Worm (Caenorhabditis elegans) whole organism, late embryonic: ENCODE data around the gene T16G12.4.

ENCODE experiments used
- C08G9.2 ChIP-seq: sonication (generic microtip); optimal IDR thresholded peaks from 2 replicates; lab custom pipeline; 2016; ENCODE audit warnings: mild to moderate bottlenecking, missing genetic modification characterization, moderate library complexity, missing compliant biosample characterization
- C38D4.7 ChIP-seq: fragments of 200-800 bp; sonication (Bioruptor generic); optimal IDR thresholded peaks from 2 replicates; lab custom pipeline; 2018; ENCODE audit warnings: mild to moderate bottlenecking, missing genetic modification characterization, moderate library complexity, missing compliant biosample characterization
- F13H6.1 ChIP-seq: sonication (generic microtip); optimal IDR thresholded peaks from 2 replicates; lab custom pipeline; 2016; ENCODE audit warnings: missing genetic modification characterization, missing compliant biosample characterization
- K02D7.2 ChIP-seq: sonication (generic microtip); optimal IDR thresholded peaks from 2 replicates; lab custom pipeline; 2017; ENCODE audit warnings: mild to moderate bottlenecking, missing genetic modification characterization, missing compliant biosample characterization
- K09A11.1 ChIP-seq: sonication (generic microtip); optimal IDR thresholded peaks from 2 replicates; lab custom pipeline; 2017; ENCODE audit warnings: antibody characterized with exemption, mild to moderate bottlenecking, missing genetic modification characterization, missing compliant biosample characterization; ENCODE audit not compliant: insufficient read depth
- T23F11.4 ChIP-seq: fragments of 200-800 bp; sonication (Bioruptor generic); optimal IDR thresholded peaks from 2 replicates; lab custom pipeline; 2018; ENCODE audit warnings: mild to moderate bottlenecking, missing genetic modification characterization, missing compliant biosample characterization
- Y22D7AL.16 ChIP-seq: sonication (generic microtip); optimal IDR thresholded peaks from 2 replicates; lab custom pipeline; 2016; ENCODE audit warnings: missing genetic modification characterization, missing compliant biosample characterization
- ahr-1 ChIP-seq: sonication (generic microtip); optimal IDR thresholded peaks from 2 replicates; lab custom pipeline; 2016; ENCODE audit warnings: missing genetic modification characterization, missing compliant biosample characterization
- ceh-14 ChIP-seq: sonication (generic microtip); optimal IDR thresholded peaks from 2 replicates; lab custom pipeline; 2016; ENCODE audit warnings: missing genotype, missing genetic modification characterization, missing compliant biosample characterization
- ceh-18 ChIP-seq: sonication (generic microtip); optimal IDR thresholded peaks from 2 replicates; lab custom pipeline; 2016; ENCODE audit warnings: missing genetic modification characterization, missing compliant biosample characterization
- ceh-19 ChIP-seq: fragments of 200-800 bp; sonication (Bioruptor generic); optimal IDR thresholded peaks from 2 replicates; lab custom pipeline; 2018; ENCODE audit warnings: mild to moderate bottlenecking, missing genetic modification characterization, missing compliant biosample characterization
- ceh-2 ChIP-seq: sonication (generic microtip); optimal IDR thresholded peaks from 2 replicates; lab custom pipeline; 2016; ENCODE audit warnings: missing genotype, missing genetic modification characterization, missing compliant biosample characterization
- ceh-34 ChIP-seq: sonication (generic microtip); optimal IDR thresholded peaks from 2 replicates; lab custom pipeline; 2016; ENCODE audit warnings: mild to moderate bottlenecking, missing genetic modification characterization, missing compliant biosample characterization
- ceh-45 ChIP-seq: fragments of 200-800 bp; sonication (Bioruptor generic); IDR thresholded peaks from 2 replicates; pipeline ENCODE4 v1.3.6; 2022; ENCODE audit warnings: missing genetic modification reagents, missing genetic modification characterization, missing compliant biosample characterization
- ceh-6 ChIP-seq: fragments of 200-800 bp; sonication (Bioruptor generic); optimal IDR thresholded peaks from 2 replicates; lab custom pipeline; 2018; ENCODE audit warnings: mild to moderate bottlenecking, missing genetic modification characterization, missing compliant biosample characterization
- elt-2 ChIP-seq: sonication (generic microtip); optimal IDR thresholded peaks from 2 replicates; lab custom pipeline; 2016; ENCODE audit warnings: missing genetic modification reagents, missing genetic modification characterization, missing compliant biosample characterization
- ets-4 ChIP-seq: sonication (generic microtip); optimal IDR thresholded peaks from 2 replicates; lab custom pipeline; 2016; ENCODE audit warnings: missing genetic modification characterization, missing compliant biosample characterization
- fax-1 ChIP-seq: sonication (generic microtip); optimal IDR thresholded peaks from 2 replicates; lab custom pipeline; 2016; ENCODE audit warnings: missing genotype, missing genetic modification characterization, missing compliant biosample characterization
- gmeb-2 ChIP-seq: sonication (generic microtip); optimal IDR thresholded peaks from 2 replicates; lab custom pipeline; 2016; ENCODE audit warnings: missing genetic modification characterization, inconsistent platforms, missing compliant biosample characterization
- hlh-6 ChIP-seq: sonication (generic microtip); optimal IDR thresholded peaks from 2 replicates; lab custom pipeline; 2016; ENCODE audit warnings: missing genotype, missing genetic modification characterization, missing compliant biosample characterization
- hlh-8 ChIP-seq: sonication (generic microtip); optimal IDR thresholded peaks from 2 replicates; lab custom pipeline; 2016; ENCODE audit warnings: missing genotype, missing genetic modification characterization, missing compliant biosample characterization
- lim-6 ChIP-seq: sonication (generic microtip); optimal IDR thresholded peaks from 2 replicates; lab custom pipeline; 2016; ENCODE audit warnings: missing genetic modification characterization, missing compliant biosample characterization
- madf-2 ChIP-seq: sonication (generic microtip); optimal IDR thresholded peaks from 2 replicates; lab custom pipeline; 2017; ENCODE audit warnings: missing genetic modification characterization, missing compliant biosample characterization
- mec-3 ChIP-seq: sonication (generic microtip); optimal IDR thresholded peaks from 2 replicates; lab custom pipeline; 2016; ENCODE audit warnings: borderline replicate concordance, missing genetic modification characterization, missing compliant biosample characterization
- nfya-1 ChIP-seq: sonication (generic microtip); optimal IDR thresholded peaks from 2 replicates; lab custom pipeline; 2017; ENCODE audit warnings: missing genetic modification characterization, mild to moderate bottlenecking, missing compliant biosample characterization, antibody characterized with exemption, moderate library complexity
- nhr-11 ChIP-seq: fragments of 150-350 bp; optimal IDR thresholded peaks from 2 replicates; lab custom pipeline; 2014; ENCODE audit warnings: missing biosample characterization, missing genetic modification characterization
- nhr-232 ChIP-seq: sonication (generic microtip); optimal IDR thresholded peaks from 2 replicates; lab custom pipeline; 2016; ENCODE audit warnings: missing genetic modification characterization, missing compliant biosample characterization
- odd-2 ChIP-seq: sonication (generic microtip); optimal IDR thresholded peaks from 2 replicates; lab custom pipeline; 2017; ENCODE audit warnings: antibody characterized with exemption, mild to moderate bottlenecking, missing genetic modification characterization, missing compliant biosample characterization
- pat-9 ChIP-seq: fragments of 200-800 bp; sonication (Bioruptor generic); optimal IDR thresholded peaks from 2 replicates; lab custom pipeline; 2018; ENCODE audit warnings: mild to moderate bottlenecking, missing genetic modification characterization, moderate library complexity, missing compliant biosample characterization
- pax-1 ChIP-seq: fragments of 150-350 bp; optimal IDR thresholded peaks from 2 replicates; lab custom pipeline; 2014; ENCODE audit warnings: missing biosample characterization, missing genetic modification characterization
- pha-2 ChIP-seq: sonication (generic microtip); optimal IDR thresholded peaks from 2 replicates; lab custom pipeline; 2017; ENCODE audit warnings: mild to moderate bottlenecking, missing genetic modification characterization, missing compliant biosample characterization
- pha-4 ChIP-seq: fragments of 150-350 bp; optimal IDR thresholded peaks from 2 replicates; lab custom pipeline; 2018; ENCODE audit warnings: missing biosample characterization, missing genetic modification reagents, missing genetic modification characterization
- pqm-1 ChIP-seq: sonication (generic microtip); optimal IDR thresholded peaks from 2 replicates; lab custom pipeline; 2016; ENCODE audit warnings: missing genetic modification characterization, missing compliant biosample characterization
- pros-1 ChIP-seq: fragments of 150-350 bp; optimal IDR thresholded peaks from 2 replicates; lab custom pipeline; 2014; ENCODE audit warnings: missing biosample characterization, missing genetic modification reagents, missing genetic modification characterization
- ref-2 ChIP-seq: sonication (generic microtip); optimal IDR thresholded peaks from 2 replicates; lab custom pipeline; 2016; ENCODE audit warnings: missing genetic modification characterization, missing compliant biosample characterization
- sdc-2 ChIP-seq: sonication (generic microtip); optimal IDR thresholded peaks from 2 replicates; lab custom pipeline; 2016; ENCODE audit warnings: missing genotype, missing genetic modification characterization, missing compliant biosample characterization
- sox-2 ChIP-seq: fragments of 200-800 bp; sonication (Bioruptor generic); IDR thresholded peaks from 2 replicates; pipeline ENCODE4 v1.3.6; 2022; ENCODE audit warnings: missing genetic modification reagents, missing genetic modification characterization, missing compliant biosample characterization
- syd-9 ChIP-seq: sonication (generic microtip); optimal IDR thresholded peaks from 2 replicates; lab custom pipeline; 2016; ENCODE audit warnings: mild to moderate bottlenecking, missing genetic modification characterization, moderate library complexity, missing compliant biosample characterization
- tbx-2 ChIP-seq: sonication (generic microtip); optimal IDR thresholded peaks from 2 replicates; lab custom pipeline; 2016; ENCODE audit warnings: missing genetic modification characterization, missing compliant biosample characterization
- ttx-3 ChIP-seq: sonication (generic microtip); optimal IDR thresholded peaks from 2 replicates; lab custom pipeline; 2016; ENCODE audit warnings: missing genetic modification reagents, missing genetic modification characterization, missing compliant biosample characterization
- unc-3 ChIP-seq, 2 experiments: fragments of 200-800 bp in 1 of 2; sonication (Bioruptor generic) in 1 of 2; sonication (generic microtip) in 1 of 2; conservative IDR thresholded peaks in 1 of 2; optimal IDR thresholded peaks in 1 of 2; 2 replicates each; pipeline versions ENCODE4 v1.3.6 to Lab custom; 2016 to 2022; ENCODE audit warnings: missing compliant biosample characterization in 2 of 2, missing genetic modification characterization in 2 of 2, missing genetic modification reagents in 1 of 2
- unc-42 ChIP-seq: sonication (generic microtip); optimal IDR thresholded peaks from 2 replicates; lab custom pipeline; 2016; ENCODE audit warnings: missing genotype, missing genetic modification characterization, missing compliant biosample characterization
- unc-55 ChIP-seq: sonication (generic microtip); optimal IDR thresholded peaks from 2 replicates; lab custom pipeline; 2017; ENCODE audit warnings: missing biosample characterization, missing genetic modification reagents, missing genetic modification characterization
- unc-86 ChIP-seq: sonication (generic microtip); optimal IDR thresholded peaks from 2 replicates; lab custom pipeline; 2016; ENCODE audit warnings: missing genetic modification characterization, missing compliant biosample characterization
- ztf-16 ChIP-seq: sonication (generic microtip); optimal IDR thresholded peaks from 2 replicates; lab custom pipeline; 2017; ENCODE audit warnings: missing genetic modification characterization, missing compliant biosample characterization

Gene T16G12.4

ce11 chrIII:10085574-10085973 lies 28.0 kb downstream of the T16G12.4 start:
- no peak for TF ChIP-seq pha-4 (tag; lab: Kevin White, UChicago)
- TF ChIP-seq ceh-19 = no peak
- TF ChIP-seq elt-2 (tag; lab: Kevin White, UChicago) = no peak
- TF ChIP-seq fax-1 = no peak
- no peak for TF ChIP-seq ztf-16 (tag; lab: Kevin White, UChicago)
- no peak for TF ChIP-seq K09A11.1 (tag; lab: Kevin White, UChicago)
- TF ChIP-seq T23F11.4 = no peak
- TF ChIP-seq ceh-34 = no peak
- TF ChIP-seq hlh-8 (tag; lab: Kevin White, UChicago) = no peak
- no peak for TF ChIP-seq mec-3 (tag; lab: Kevin White, UChicago)
- no peak for TF ChIP-seq madf-2 (tag; lab: Kevin White, UChicago)
- TF ChIP-seq ttx-3 = no peak
- no peak for TF ChIP-seq ets-4 (tag; lab: Kevin White, UChicago)
- TF ChIP-seq pax-1 (tag; lab: Kevin White, UChicago) = no peak
- TF ChIP-seq odd-2 (tag; lab: Kevin White, UChicago) = no peak
- TF ChIP-seq tbx-2 = no peak
- TF ChIP-seq ceh-18 (tag; lab: Kevin White, UChicago) = no peak
- no peak for TF ChIP-seq C38D4.7 (GFP tag; lab: Kevin White, UChicago)

- TF ChIP-seq ahr-1 (tag; lab: Kevin White, UChicago) (no peak), hlh-6 (tag; lab: Kevin White, UChicago) (no peak), syd-9 (tag; lab: Kevin White, UChicago) (no peak), ceh-14 (no peak), unc-55 (GFP tag; lab: Kevin White, UChicago) (no peak), unc-42 (tag; lab: Kevin White, UChicago) (no peak), elt-2 (tag; lab: Kevin White, UChicago) (no peak)
Measured at ce11 chrIII:10085983-10086382, 28.4 kb downstream of the T16G12.4 start, which contains the start of gene T16H12.2. TSS of gene T16H12.2 (plus strand) at chrIII:10086283.

ce11 chrIII:10088508-10088981 lies 30.9 kb downstream of the T16G12.4 start, which contains the start of gene hal-2:
TSS of gene hal-2 (minus strand) at chrIII:10088931.
- TF ChIP-seq ceh-19 (no peak), Y22D7AL.16 (tag; lab: Kevin White, UChicago) (no peak), nhr-11 (tag; lab: Kevin White, UChicago) (no peak), ceh-18 (tag; lab: Kevin White, UChicago) (no peak), K02D7.2 (tag; lab: Kevin White, UChicago) (no peak), ceh-6 (GFP tag; lab: Kevin White, UChicago) (no peak), gmeb-2 (tag; lab: Kevin White, UChicago) (no peak), pat-9 (tag; lab: Kevin White, UChicago) (no peak), unc-86 (tag; lab: Kevin White, UChicago) (no peak), C38D4.7 (GFP tag; lab: Kevin White, UChicago) (no peak), mec-3 (tag; lab: Kevin White, UChicago) (no peak), pqm-1 (tag; lab: Kevin White, UChicago) (no peak), elt-2 (tag; lab: Kevin White, UChicago) (no peak), lim-6 (tag; lab: Kevin White, UChicago) (no peak), odd-2 (tag; lab: Kevin White, UChicago) (no peak), K09A11.1 (tag; lab: Kevin White, UChicago) (no peak)

- TF ChIP-seq C08G9.2 (tag; lab: Kevin White, UChicago) = no peak
- no peak for TF ChIP-seq F13H6.1
- no peak for TF ChIP-seq pha-2 (tag; lab: Kevin White, UChicago)
- no peak for TF ChIP-seq unc-3 (GFP tag; conservative IDR thresholded peaks at IDR 0.05; lab: Robert Waterston, UW)
- no peak for TF ChIP-seq unc-3 (tag; optimal IDR thresholded peaks at IDR 0.05; lab: Kevin White, UChicago)
- no peak for TF ChIP-seq nfya-1 (tag; lab: Kevin White, UChicago)
- TF ChIP-seq hlh-8 (tag; lab: Kevin White, UChicago) = no peak
- TF ChIP-seq ref-2 = no peak
- TF ChIP-seq hlh-6 (tag; lab: Kevin White, UChicago) = no peak
- TF ChIP-seq K02D7.2 (tag; lab: Kevin White, UChicago) = no peak
- TF ChIP-seq unc-55 (GFP tag; lab: Kevin White, UChicago) = no peak
- no peak for TF ChIP-seq unc-42 (tag; lab: Kevin White, UChicago)
- TF ChIP-seq ceh-45 (GFP tag; lab: Robert Waterston, UW) = no peak
- TF ChIP-seq pqm-1 (tag; lab: Kevin White, UChicago) = no peak
- no peak for TF ChIP-seq pros-1 (tag; lab: Kevin White, UChicago)
- no peak for TF ChIP-seq nhr-232
- no peak for TF ChIP-seq sox-2 (GFP tag; lab: Robert Waterston, UW)
- TF ChIP-seq ahr-1 (tag; lab: Kevin White, UChicago) = no peak
- TF ChIP-seq ceh-2 (tag; lab: Kevin White, UChicago) = no peak
- no peak for TF ChIP-seq sdc-2 (tag; lab: Kevin White, UChicago)
- no peak for TF ChIP-seq ztf-16 (tag; lab: Kevin White, UChicago)
Measured at ce11 chrIII:10090685-10091084, 33.1 kb downstream of the T16G12.4 start, which contains the start of gene gtf-2H2C. TSS of gene gtf-2H2C (minus strand) at chrIII:10090785.
